Worm (Caenorhabditis elegans) whole organism, late embryonic: ENCODE data around the gene irld-42.

Source experiments
- F13H6.1 ChIP-seq: sonication (generic microtip); optimal IDR thresholded peaks from 2 replicates; lab custom pipeline; 2016; ENCODE audit warnings: missing genetic modification characterization, missing compliant biosample characterization
- K09A11.1 ChIP-seq: sonication (generic microtip); optimal IDR thresholded peaks from 2 replicates; lab custom pipeline; 2017; ENCODE audit warnings: antibody characterized with exemption, mild to moderate bottlenecking, missing genetic modification characterization, missing compliant biosample characterization; ENCODE audit not compliant: insufficient read depth
- ahr-1 ChIP-seq: sonication (generic microtip); optimal IDR thresholded peaks from 2 replicates; lab custom pipeline; 2016; ENCODE audit warnings: missing genetic modification characterization, missing compliant biosample characterization
- ceh-14 ChIP-seq: sonication (generic microtip); optimal IDR thresholded peaks from 2 replicates; lab custom pipeline; 2016; ENCODE audit warnings: missing genotype, missing genetic modification characterization, missing compliant biosample characterization
- ceh-18 ChIP-seq: sonication (generic microtip); optimal IDR thresholded peaks from 2 replicates; lab custom pipeline; 2016; ENCODE audit warnings: missing genetic modification characterization, missing compliant biosample characterization
- ceh-2 ChIP-seq: sonication (generic microtip); optimal IDR thresholded peaks from 2 replicates; lab custom pipeline; 2016; ENCODE audit warnings: missing genotype, missing genetic modification characterization, missing compliant biosample characterization
- ceh-24 ChIP-seq: sonication (generic microtip); optimal IDR thresholded peaks from 2 replicates; lab custom pipeline; 2016; ENCODE audit warnings: mild to moderate bottlenecking, missing genetic modification characterization, missing compliant biosample characterization
- ceh-30 ChIP-seq: fragments of 150-350 bp; optimal IDR thresholded peaks from 2 replicates; lab custom pipeline; 2014; ENCODE audit warnings: missing biosample characterization, missing genetic modification characterization
- ceh-31 ChIP-seq: sonication (generic microtip); optimal IDR thresholded peaks from 2 replicates; lab custom pipeline; 2016; ENCODE audit warnings: missing genetic modification characterization, missing compliant biosample characterization
- ceh-6 ChIP-seq: fragments of 200-800 bp; sonication (Bioruptor generic); optimal IDR thresholded peaks from 2 replicates; lab custom pipeline; 2018; ENCODE audit warnings: mild to moderate bottlenecking, missing genetic modification characterization, missing compliant biosample characterization
- dmd-4 ChIP-seq: sonication (generic microtip); optimal IDR thresholded peaks from 2 replicates; lab custom pipeline; 2016; ENCODE audit warnings: borderline replicate concordance, missing genetic modification characterization, missing compliant biosample characterization
- ets-4 ChIP-seq: sonication (generic microtip); optimal IDR thresholded peaks from 2 replicates; lab custom pipeline; 2016; ENCODE audit warnings: missing genetic modification characterization, missing compliant biosample characterization
- eyg-1 ChIP-seq: sonication (generic microtip); optimal IDR thresholded peaks from 2 replicates; lab custom pipeline; 2016; ENCODE audit warnings: missing genotype, missing genetic modification characterization, missing compliant biosample characterization
- fkh-10 ChIP-seq: fragments of 150-350 bp; optimal IDR thresholded peaks from 2 replicates; lab custom pipeline; 2014; ENCODE audit warnings: missing biosample characterization, missing genetic modification reagents, missing genetic modification characterization
- gmeb-2 ChIP-seq: sonication (generic microtip); optimal IDR thresholded peaks from 2 replicates; lab custom pipeline; 2016; ENCODE audit warnings: missing genetic modification characterization, inconsistent platforms, missing compliant biosample characterization
- hlh-13 ChIP-seq: fragments of 200-800 bp; sonication (Bioruptor generic); optimal IDR thresholded peaks from 2 replicates; lab custom pipeline; 2018; ENCODE audit warnings: mild to moderate bottlenecking, missing genetic modification characterization, missing compliant biosample characterization
- hlh-30 ChIP-seq: sonication (generic microtip); optimal IDR thresholded peaks from 2 replicates; lab custom pipeline; 2017; ENCODE audit warnings: antibody characterized with exemption, missing genetic modification characterization, missing compliant biosample characterization; ENCODE audit not compliant: insufficient read depth
- mec-3 ChIP-seq: sonication (generic microtip); optimal IDR thresholded peaks from 2 replicates; lab custom pipeline; 2016; ENCODE audit warnings: borderline replicate concordance, missing genetic modification characterization, missing compliant biosample characterization
- nfya-1 ChIP-seq: sonication (generic microtip); optimal IDR thresholded peaks from 2 replicates; lab custom pipeline; 2017; ENCODE audit warnings: missing genetic modification characterization, mild to moderate bottlenecking, missing compliant biosample characterization, antibody characterized with exemption, moderate library complexity
- odd-2 ChIP-seq: sonication (generic microtip); optimal IDR thresholded peaks from 2 replicates; lab custom pipeline; 2017; ENCODE audit warnings: antibody characterized with exemption, mild to moderate bottlenecking, missing genetic modification characterization, missing compliant biosample characterization
- pat-9 ChIP-seq: fragments of 200-800 bp; sonication (Bioruptor generic); optimal IDR thresholded peaks from 2 replicates; lab custom pipeline; 2018; ENCODE audit warnings: mild to moderate bottlenecking, missing genetic modification characterization, moderate library complexity, missing compliant biosample characterization
- pha-2 ChIP-seq: sonication (generic microtip); optimal IDR thresholded peaks from 2 replicates; lab custom pipeline; 2017; ENCODE audit warnings: mild to moderate bottlenecking, missing genetic modification characterization, missing compliant biosample characterization
- ttx-3 ChIP-seq: sonication (generic microtip); optimal IDR thresholded peaks from 2 replicates; lab custom pipeline; 2016; ENCODE audit warnings: missing genetic modification reagents, missing genetic modification characterization, missing compliant biosample characterization
- unc-42 ChIP-seq: sonication (generic microtip); optimal IDR thresholded peaks from 2 replicates; lab custom pipeline; 2016; ENCODE audit warnings: missing genotype, missing genetic modification characterization, missing compliant biosample characterization
- unc-55 ChIP-seq: sonication (generic microtip); optimal IDR thresholded peaks from 2 replicates; lab custom pipeline; 2017; ENCODE audit warnings: missing biosample characterization, missing genetic modification reagents, missing genetic modification characterization
- unc-86 ChIP-seq: sonication (generic microtip); optimal IDR thresholded peaks from 2 replicates; lab custom pipeline; 2016; ENCODE audit warnings: missing genetic modification characterization, missing compliant biosample characterization

irld-42 gene

ce11 chrV:1716892-1717291, 48.6 kb downstream of the irld-42 start, which contains the start of gene srw-103 (continued):
- no peak for TF ChIP-seq ahr-1 (tag; lab: Kevin White, UChicago)

ce11 chrV:1718232-1718631, 49.9 kb downstream of the irld-42 start:
- TF ChIP-seq unc-86: no peak
- no peak for TF ChIP-seq ceh-6 (GFP tag; lab: Kevin White, UChicago)
- no peak for TF ChIP-seq K09A11.1 (tag; lab: Kevin White, UChicago)
- TF ChIP-seq F13H6.1 (tag; lab: Kevin White, UChicago): no peak
- no peak for TF ChIP-seq ceh-18 (tag; lab: Kevin White, UChicago)
- TF ChIP-seq pha-2 (tag; lab: Kevin White, UChicago): no peak
- TF ChIP-seq hlh-30 (tag; lab: Kevin White, UChicago): no peak
- no peak for TF ChIP-seq hlh-13 (GFP tag; lab: Kevin White, UChicago)
- TF ChIP-seq ceh-2 (tag; lab: Kevin White, UChicago): no peak
- no peak for TF ChIP-seq odd-2
- no peak for TF ChIP-seq ceh-14 (tag; lab: Kevin White, UChicago)
- no peak for TF ChIP-seq nfya-1 (tag; lab: Kevin White, UChicago)
- no peak for TF ChIP-seq unc-55 (GFP tag; lab: Kevin White, UChicago)
- TF ChIP-seq ceh-30 (tag; lab: Kevin White, UChicago): no peak
- TF ChIP-seq pat-9 (tag; lab: Kevin White, UChicago): no peak
- no peak for TF ChIP-seq dmd-4 (tag; lab: Kevin White, UChicago)
- no peak for TF ChIP-seq ceh-31 (tag; lab: Kevin White, UChicago)
- TF ChIP-seq unc-42 (tag; lab: Kevin White, UChicago): no peak
- no peak for TF ChIP-seq ets-4 (tag; lab: Kevin White, UChicago)

- TF ChIP-seq fkh-10 (GFP tag; lab: Kevin White, UChicago): no peak
- no peak for TF ChIP-seq gmeb-2 (tag; lab: Kevin White, UChicago)
- TF ChIP-seq ttx-3: no peak
- TF ChIP-seq unc-55 (GFP tag; lab: Kevin White, UChicago): no peak
- no peak for TF ChIP-seq mec-3 (tag; lab: Kevin White, UChicago)
- TF ChIP-seq ceh-2 (tag; lab: Kevin White, UChicago): no peak
- TF ChIP-seq ceh-24: no peak
- no peak for TF ChIP-seq eyg-1 (tag; lab: Kevin White, UChicago)
Observed at ce11 chrV:1719927-1720326, 51.6 kb downstream of the irld-42 start, which contains the start of gene srw-102. TSS of gene srw-102 (plus strand) at chrV:1720227.
